Fruit fly (Drosophila melanogaster) whole organism, wandering third instar larva: Measurements from ENCODE around the gene Ufd4.
A peak's percentile ranks its signal among the peaks of the same experiment; 100 is the strongest.

Source experiments
- Abd-B ChIP-seq: fragments of >200 bp; optimal IDR thresholded peaks from 2 replicates; lab custom pipeline; 2017; ENCODE audit warnings: missing biosample characterization, missing genetic modification characterization
- CG32264 ChIP-seq: fragments of 200-800 bp; sonication (Bioruptor generic); optimal IDR thresholded peaks from 2 replicates; lab custom pipeline; 2016; ENCODE audit warnings: missing biosample characterization, missing genetic modification characterization
- CG9705 ChIP-seq: fragments of 200-800 bp; sonication (Bioruptor generic); optimal IDR thresholded peaks from 2 replicates; lab custom pipeline; 2018; ENCODE audit warnings: missing biosample characterization, mild to moderate bottlenecking, missing genetic modification characterization
- CrebA ChIP-seq: fragments of 200-800 bp; sonication (Bioruptor generic); optimal IDR thresholded peaks from 2 replicates; lab custom pipeline; 2016; ENCODE audit warnings: missing biosample characterization, mild to moderate bottlenecking, missing genetic modification characterization, borderline replicate concordance
- Dfd ChIP-seq: fragments of >200 bp; optimal IDR thresholded peaks from 2 replicates; lab custom pipeline; 2017; ENCODE audit warnings: missing biosample characterization, missing genetic modification characterization
- Dif ChIP-seq: fragments of 200-275, 200-300 bp; sonication (Bioruptor generic); optimal IDR thresholded peaks from 2 replicates; lab custom pipeline; 2018; ENCODE audit warnings: missing biosample characterization, missing genetic modification characterization; ENCODE audit not compliant: partially characterized antibody
- GATAd ChIP-seq: sonication (Bioruptor generic); optimal IDR thresholded peaks from 2 replicates; lab custom pipeline; 2016; ENCODE audit warnings: missing biosample characterization, missing genetic modification characterization
- HLH106 ChIP-seq: fragments of 200-800 bp; optimal IDR thresholded peaks from 3 replicates; lab custom pipeline; 2019; ENCODE audit warnings: missing biosample characterization, mild to moderate bottlenecking, missing genetic modification characterization, moderate library complexity
- Hnf4 ChIP-seq: fragments of 200-800 bp; sonication (Bioruptor generic); optimal IDR thresholded peaks from 2 replicates; lab custom pipeline; 2016; ENCODE audit warnings: missing biosample characterization, mild to moderate bottlenecking, missing genetic modification characterization
- Hr83 ChIP-seq: fragments of 200-300 bp; sonication (Bioruptor generic); optimal IDR thresholded peaks from 2 replicates; lab custom pipeline; 2016; ENCODE audit warnings: missing biosample characterization, mild to moderate bottlenecking, missing genetic modification characterization, moderate library complexity; ENCODE audit not compliant: poor library complexity, severe bottlenecking
- Jra ChIP-seq: sonication (Bioruptor generic); optimal IDR thresholded peaks from 2 replicates; lab custom pipeline; 2016; ENCODE audit warnings: missing biosample characterization, missing genetic modification characterization
- Mio ChIP-seq: sonication (Bioruptor generic); optimal IDR thresholded peaks from 2 replicates; lab custom pipeline; 2016; ENCODE audit warnings: missing biosample characterization, missing genetic modification characterization
- Myc ChIP-seq: fragments of >200 bp; optimal IDR thresholded peaks from 2 replicates; lab custom pipeline; 2017
- N ChIP-seq: fragments of >200 bp; optimal IDR thresholded peaks from 2 replicates; lab custom pipeline; 2018; ENCODE audit warnings: missing biosample characterization, missing external identifiers, missing genetic modification characterization
- OdsH ChIP-seq: fragments of 200-800 bp; sonication (Bioruptor generic); optimal IDR thresholded peaks from 2 replicates; lab custom pipeline; 2016; ENCODE audit warnings: missing biosample characterization, mild to moderate bottlenecking, missing genetic modification characterization
- Vsx2 ChIP-seq: fragments of 200-300, 225-300 bp; sonication (Bioruptor generic); optimal IDR thresholded peaks from 2 replicates; lab custom pipeline; 2018; ENCODE audit warnings: missing biosample characterization, missing genetic modification characterization; ENCODE audit not compliant: partially characterized antibody
- br ChIP-seq: fragments of 200-800 bp; sonication (Bioruptor generic); optimal IDR thresholded peaks from 2 replicates; lab custom pipeline; 2016; ENCODE audit warnings: missing biosample characterization, missing genetic modification characterization
- brk ChIP-seq: fragments of 200-800 bp; sonication (Bioruptor generic); optimal IDR thresholded peaks from 2 replicates; lab custom pipeline; 2016; ENCODE audit warnings: missing biosample characterization, mild to moderate bottlenecking, missing genetic modification characterization
- dl ChIP-seq, 2 experiments: fragments of 175-275, 200-275 bp in 1 of 2; fragments of 200-275 bp in 1 of 2; sonication (Bioruptor generic); optimal IDR thresholded peaks; lab custom pipeline; 2018; ENCODE audit warnings: mild to moderate bottlenecking in 2 of 2, missing biosample characterization in 2 of 2, missing genetic modification characterization in 2 of 2, moderate library complexity in 2 of 2; ENCODE audit not compliant: partially characterized antibody in 2 of 2, insufficient read depth in 1 of 2
- dmrt93B ChIP-seq: fragments of 200-800 bp; sonication (Bioruptor generic); optimal IDR thresholded peaks from 2 replicates; lab custom pipeline; 2018; ENCODE audit warnings: missing biosample characterization, mild to moderate bottlenecking, missing genetic modification characterization
- dsf ChIP-seq: sonication (Bioruptor generic); optimal IDR thresholded peaks from 2 replicates; lab custom pipeline; 2016; ENCODE audit warnings: missing biosample characterization, missing genetic modification characterization, borderline replicate concordance
- ey ChIP-seq: fragments of 200-800 bp; sonication (Bioruptor generic); optimal IDR thresholded peaks from 2 replicates; lab custom pipeline; 2016; ENCODE audit warnings: missing biosample characterization, missing genetic modification characterization
- foxo ChIP-seq, 2 experiments: fragments of 200-800 bp; sonication (Bioruptor generic); optimal IDR thresholded peaks; 2 replicates in 1 of 2; 3 replicates in 1 of 2; lab custom pipeline; 2016 to 2017; ENCODE audit warnings: missing biosample characterization in 2 of 2, missing genetic modification characterization in 2 of 2
- fru ChIP-seq: fragments of 200-800 bp; sonication (Bioruptor generic); optimal IDR thresholded peaks from 3 replicates; lab custom pipeline; 2016; ENCODE audit warnings: missing biosample characterization, mild to moderate bottlenecking, missing genetic modification characterization
- h ChIP-seq: fragments of 200-800 bp; sonication (Bioruptor generic); optimal IDR thresholded peaks from 3 replicates; lab custom pipeline; 2016; ENCODE audit warnings: missing biosample characterization, mild to moderate bottlenecking, missing genetic modification characterization
- jim ChIP-seq: fragments of 175-275, 200-325 bp; sonication (Bioruptor generic); optimal IDR thresholded peaks from 2 replicates; lab custom pipeline; 2016; ENCODE audit warnings: missing biosample characterization, mild to moderate bottlenecking, missing genetic modification characterization
- pan ChIP-seq: fragments of >200 bp; optimal IDR thresholded peaks from 2 replicates; lab custom pipeline; 2017
- psq ChIP-seq: fragments of 200-800 bp; sonication (Bioruptor generic); optimal IDR thresholded peaks from 3 replicates; lab custom pipeline; 2017; ENCODE audit warnings: missing biosample characterization, mild to moderate bottlenecking, missing genetic modification characterization, moderate library complexity
- sage ChIP-seq: fragments of 200-800 bp; sonication (Bioruptor generic); optimal IDR thresholded peaks from 2 replicates; lab custom pipeline; 2016; ENCODE audit warnings: missing biosample characterization, mild to moderate bottlenecking, missing genetic modification characterization
- sv ChIP-seq: fragments of 200-800 bp; sonication (Bioruptor generic); optimal IDR thresholded peaks from 3 replicates; lab custom pipeline; 2016; ENCODE audit warnings: missing biosample characterization, missing genetic modification characterization
- tai ChIP-seq: sonication (Bioruptor generic); optimal IDR thresholded peaks from 2 replicates; lab custom pipeline; 2016; ENCODE audit warnings: missing biosample characterization, missing genetic modification characterization
- usp ChIP-seq: fragments of >200 bp; optimal IDR thresholded peaks from 2 replicates; lab custom pipeline; 2017; ENCODE audit warnings: missing biosample characterization, missing genetic modification characterization
- woc ChIP-seq: sonication (Bioruptor generic); optimal IDR thresholded peaks from 2 replicates; lab custom pipeline; 2016; ENCODE audit warnings: missing biosample characterization, mild to moderate bottlenecking, missing genetic modification characterization

Gene Ufd4

DNA sequence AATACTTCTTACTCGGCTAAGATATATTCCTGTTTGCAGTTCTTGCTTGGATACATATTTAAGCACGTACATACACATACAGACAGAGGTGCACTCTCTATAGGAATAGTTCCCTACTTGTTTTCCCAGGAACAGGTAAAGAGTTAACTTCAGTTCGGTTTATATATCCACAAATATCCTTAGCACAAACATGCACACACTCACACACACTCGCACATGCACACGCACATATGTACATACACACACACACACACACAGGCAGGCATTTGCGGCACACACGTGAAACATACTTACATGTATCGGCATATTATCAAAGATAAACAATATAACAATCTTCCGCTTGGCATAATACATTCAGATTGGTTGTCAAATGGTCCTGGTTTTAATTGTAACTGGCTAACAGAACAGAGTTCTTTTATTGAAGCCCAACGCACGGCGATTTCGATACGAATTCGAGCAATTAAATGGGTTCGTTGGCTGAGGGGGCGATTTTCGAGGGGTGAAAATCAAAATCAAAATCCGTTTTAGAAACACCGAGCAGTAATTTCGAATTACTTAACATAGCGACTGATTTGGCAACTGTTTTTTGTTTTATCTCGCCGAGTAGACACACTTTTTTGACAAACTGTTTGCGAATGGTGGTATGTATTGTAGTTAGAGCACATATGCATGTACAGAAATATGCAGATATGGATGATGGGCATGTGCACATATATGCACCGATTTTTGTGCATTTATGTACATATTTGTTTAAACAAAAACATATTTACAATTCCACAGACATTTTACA, 32.0 kb downstream of the Ufd4 start:
- peak; percentile 9 for TF ChIP-seq ey (GFP tag; lab: Kevin White, UChicago)
- TF ChIP-seq woc (GFP tag; lab: Kevin White, UChicago), result no peak
- TF ChIP-seq CrebA (GFP tag; lab: Kevin White, UChicago), result no peak
- peak; percentile 93 for TF ChIP-seq Dfd
- TF ChIP-seq Hr83 (GFP tag; lab: Kevin White, UChicago), result no peak
- no peak for TF ChIP-seq foxo (GFP tag; optimal IDR thresholded peaks at IDR 0.05; lab: Kevin White, UChicago)
- TF ChIP-seq sage, result no peak
- TF ChIP-seq jim (GFP tag; lab: Kevin White, UChicago), result no peak
- TF ChIP-seq N, result peak; percentile 52
- TF ChIP-seq CG9705, result no peak

DNA sequence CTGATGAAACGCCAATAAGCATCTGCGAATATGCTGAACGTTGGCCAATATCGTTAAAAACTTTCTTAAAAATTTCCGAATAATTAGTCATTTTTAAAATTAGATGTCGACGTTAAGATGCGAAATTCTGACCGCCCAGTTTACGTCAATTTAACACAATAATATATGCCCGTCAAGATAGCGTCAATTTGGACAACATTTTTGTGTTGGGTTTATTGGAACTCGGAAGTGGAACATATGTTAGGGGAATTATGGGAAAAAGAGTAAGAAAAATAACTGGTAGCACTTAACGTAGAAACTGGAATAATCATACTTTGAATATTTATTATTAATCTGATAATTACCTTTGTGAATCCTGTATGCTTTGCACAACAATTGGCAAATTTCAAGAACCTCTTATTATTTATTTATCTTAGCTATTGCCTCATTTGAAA, 36.4 kb downstream of the Ufd4 start, which contains the start of gene CG5676:
Gene CG5676 (minus strand): TSS at position 167 of the 434 bp plus-strand sequence.
- TF ChIP-seq OdsH (GFP tag; lab: Kevin White, UChicago) (no peak), woc (GFP tag; lab: Kevin White, UChicago) (peak; percentile 41), br (GFP tag; lab: Kevin White, UChicago) (no peak), Abd-B (GFP tag; lab: Kevin White, UChicago) (no peak), CG9705 (no peak), Myc (lab: Kevin White, UChicago) (no peak), sv (GFP tag; lab: Kevin White, UChicago) (no peak), Hr83 (GFP tag; lab: Kevin White, UChicago) (no peak), usp (GFP tag; lab: Kevin White, UChicago) (no peak), Dif (GFP tag; lab: Kevin White, UChicago) (no peak), foxo (GFP tag; optimal IDR thresholded peaks at IDR 0.05; lab: Kevin White, UChicago) (no peak), Dfd (no peak), Hnf4 (GFP tag; lab: Kevin White, UChicago) (no peak), HLH106 (no peak), sage (peak; percentile 40), psq (GFP tag; lab: Kevin White, UChicago) (no peak), dsf (no peak)

dm6 chr2L:10251592-10251991, 40.6 kb downstream of the Ufd4 start, which contains the start of gene Ror:
TSS of gene Ror (plus strand) at chr2L:10251843.
- TF ChIP-seq sv (GFP tag; lab: Kevin White, UChicago), result no peak
- no peak for TF ChIP-seq CG32264
- no peak for TF ChIP-seq dl (GFP tag; optimal IDR thresholded peaks at IDR 0.05; lab: Kevin White, UChicago; ENCODE audit: insufficient read depth in 1 of 2, partially characterized antibody in 2 of 2)
- no peak for TF ChIP-seq brk
- TF ChIP-seq dmrt93B, result no peak
- TF ChIP-seq jim (GFP tag; lab: Kevin White, UChicago), result no peak
- no peak for TF ChIP-seq GATAd (GFP tag; lab: Kevin White, UChicago)
- no peak for TF ChIP-seq usp (GFP tag; lab: Kevin White, UChicago)
- no peak for TF ChIP-seq h (GFP tag; lab: Kevin White, UChicago)
- TF ChIP-seq N, result no peak
- TF ChIP-seq Myc (lab: Kevin White, UChicago), result no peak
- TF ChIP-seq OdsH (GFP tag; lab: Kevin White, UChicago), result no peak
- no peak for TF ChIP-seq fru
- TF ChIP-seq dsf, result no peak
- TF ChIP-seq Jra (GFP tag; lab: Kevin White, UChicago), result no peak
- no peak for TF ChIP-seq Vsx2
- no peak for TF ChIP-seq Mio
- no peak for TF ChIP-seq sage

DNA sequence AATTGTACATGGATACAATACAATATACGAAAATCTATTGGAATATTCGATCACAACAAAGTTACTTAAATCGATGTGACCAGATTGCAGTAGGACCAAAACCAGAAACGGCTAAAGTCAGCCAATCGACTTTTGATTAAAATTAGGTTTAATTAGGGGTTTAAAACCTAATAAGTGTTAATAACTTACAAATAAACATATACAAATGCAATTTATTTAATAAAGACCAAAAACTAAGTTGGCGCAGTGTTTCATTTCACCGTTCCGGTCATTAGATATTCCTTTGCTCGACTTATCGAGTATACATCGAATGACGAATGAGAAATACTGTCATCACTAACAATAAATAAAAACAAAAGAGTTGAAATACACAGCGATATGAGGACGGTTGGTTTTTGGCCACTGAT, 41.7 kb downstream of the Ufd4 start, which contains the start of the genes bsk and CG31717:
Gene bsk (minus strand): TSS at position 61 of the 407 bp plus-strand sequence.
Gene CG31717 (plus strand): TSS at position 297 of the 407 bp plus-strand sequence.
- TF ChIP-seq CrebA (GFP tag; lab: Kevin White, UChicago) (no peak), Abd-B (GFP tag; lab: Kevin White, UChicago) (no peak), CG32264 (no peak), N (no peak), tai (GFP tag; lab: Kevin White, UChicago) (peak; percentile 60), sage (no peak), psq (GFP tag; lab: Kevin White, UChicago) (no peak), pan (lab: Kevin White, UChicago) (no peak), OdsH (GFP tag; lab: Kevin White, UChicago) (no peak), usp (GFP tag; lab: Kevin White, UChicago) (no peak), Dif (GFP tag; lab: Kevin White, UChicago) (no peak), jim (GFP tag; lab: Kevin White, UChicago) (peak; percentile 71), dmrt93B (no peak), Jra (GFP tag; lab: Kevin White, UChicago) (peak; percentile 32), CG9705 (no peak)
